Fruit fly (Drosophila melanogaster): ENCODE results near the gene Kcmf1.

Gene Kcmf1

DNA sequence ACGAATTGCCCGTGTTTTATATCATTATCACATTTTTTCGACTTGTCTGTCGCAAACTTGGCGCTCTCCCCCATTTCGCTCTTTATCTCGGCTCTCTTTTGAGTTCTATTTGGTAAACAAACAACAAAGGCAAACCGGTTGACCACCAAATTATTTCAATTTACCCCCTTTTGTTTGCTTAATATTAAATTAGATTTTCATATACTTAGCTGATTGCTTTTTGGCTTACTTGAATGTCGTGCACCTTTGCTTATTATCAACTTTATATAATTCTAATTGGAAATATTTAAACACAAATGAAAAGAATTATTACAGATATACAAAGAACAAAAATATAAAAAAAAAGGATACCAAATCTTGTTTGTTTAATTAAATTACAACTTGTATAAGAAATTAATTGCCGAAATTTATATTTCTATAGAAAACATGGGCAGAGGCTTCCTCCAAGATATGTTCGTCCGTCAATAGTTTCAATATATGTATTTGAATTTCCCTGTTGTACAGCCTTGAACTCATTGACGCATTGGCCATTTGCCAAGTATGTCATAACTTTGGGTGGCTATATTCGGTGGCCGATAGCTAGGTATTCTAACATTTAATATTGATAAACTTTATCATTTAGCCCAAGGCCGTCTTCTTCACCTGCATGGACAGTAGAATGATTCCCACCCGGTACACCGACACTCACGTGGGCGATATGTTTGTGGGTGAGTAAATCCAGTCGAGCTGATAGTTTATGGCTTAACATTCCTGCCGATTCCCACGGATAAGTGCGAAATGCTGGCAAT lies 33.3 kb downstream of the Kcmf1 start:
- TF ChIP-seq CG13123 (GFP tag; optimal IDR thresholded peaks at IDR 0.05) (no peak), sob (GFP tag; IDR thresholded peaks at IDR 0.05) (peak; percentile 6; the same call in 1 of the 2 replicates), sim (GFP tag; IDR thresholded peaks at IDR 0.05) (no peak), dimm (GFP tag; IDR thresholded peaks at IDR 0.05) (no peak), CG10543 (GFP tag; optimal IDR thresholded peaks at IDR 0.05) (no peak), pnt (GFP tag; optimal IDR thresholded peaks at IDR 0.05) (no peak), CG7745 (tag; optimal IDR thresholded peaks at IDR 0.05) (peak; percentile 56), CG11695 (GFP tag; IDR thresholded peaks at IDR 0.05) (peak; percentile 56; the same call in 2 of the 3 replicates), Med (GFP tag) (peak; percentile 64), tap (tag; optimal IDR thresholded peaks at IDR 0.05) (no peak), CG2199 (GFP tag; IDR thresholded peaks at IDR 0.05) (peak; percentile 12; the same call in 1 of the 3 replicates), mirr (GFP tag; optimal IDR thresholded peaks at IDR 0.05) (peak; percentile 57), Side (GFP tag; optimal IDR thresholded peaks at IDR 0.05) (no peak), CG17912 (GFP tag; optimal IDR thresholded peaks at IDR 0.05) (no peak), tna (GFP tag; IDR thresholded peaks at IDR 0.05; ENCODE audit: partially characterized antibody) (peak; percentile 13; the same call in 1 of the 2 replicates), CG8281 (tag; optimal IDR thresholded peaks at IDR 0.05) (peak; percentile 32), nom (GFP tag; optimal IDR thresholded peaks at IDR 0.05) (no peak), sr (GFP tag; IDR thresholded peaks at IDR 0.05) (0 out of 3 replicates have a peak, but pooled peaks have one; percentile 4), Trl (optimal IDR thresholded peaks at IDR 0.05) (peak in 1 of 2 experiments; percentile 50), Trl (GFP tag; optimal IDR thresholded peaks at IDR 0.05) (no peak), Lim3 (GFP tag; IDR thresholded peaks at IDR 0.05) (0 out of 2 replicates have a peak, but pooled peaks have one; percentile 12)

DNA sequence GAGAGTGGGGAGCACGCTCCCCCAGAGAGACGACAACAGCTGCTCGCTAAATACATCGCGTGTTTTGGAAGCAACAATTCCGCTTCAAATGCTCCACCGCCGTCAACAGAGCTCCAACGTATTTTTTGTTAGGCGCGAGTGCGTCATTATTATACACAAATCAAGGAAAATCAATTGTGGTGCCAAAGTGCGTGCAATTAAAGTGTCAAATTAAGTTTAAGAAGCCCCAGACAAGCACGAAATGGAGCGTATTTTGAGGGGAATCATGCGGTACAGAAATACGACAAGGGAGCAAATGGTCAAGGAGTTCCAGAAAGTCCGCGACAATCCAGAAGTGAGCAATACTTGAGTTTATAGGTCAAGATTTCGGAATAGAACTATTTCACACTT lies 33.9 kb downstream of the Kcmf1 start, which contains the start of gene CAHbeta:
Gene CAHbeta (plus strand): TSS at position 85 of the 390 bp plus-strand sequence.
- TF ChIP-seq Adf1 (GFP tag; IDR thresholded peaks at IDR 0.05) (0 out of 2 replicates have a peak, but pooled peaks have one; percentile 15), CG2199 (GFP tag; IDR thresholded peaks at IDR 0.05) (0 out of 3 replicates have a peak, but pooled peaks have one; percentile 2), CG34224 (GFP tag; IDR thresholded peaks at IDR 0.05; ENCODE audit: partially characterized antibody) (peak; percentile 21; the same call in 1 of the 3 replicates), HmgZ (tag; optimal IDR thresholded peaks at IDR 0.05) (peak; percentile 38), cwo (GFP tag; optimal IDR thresholded peaks at IDR 0.05) (peak; percentile 75), stc (GFP tag; IDR thresholded peaks at IDR 0.05) (peak; percentile 23; the same call in 1 of the 2 replicates), CG32532 (GFP tag; IDR thresholded peaks at IDR 0.05) (peak; percentile 36; the same call in 1 of the 2 replicates), Rfx (GFP tag; IDR thresholded peaks at IDR 0.05) (peak; percentile 19; the same call in 1 of the 2 replicates), scrt (GFP tag; optimal IDR thresholded peaks at IDR 0.05) (peak; percentile 84), CG3281 (GFP tag; optimal IDR thresholded peaks at IDR 0.05) (peak; percentile 5), gro (GFP tag; optimal IDR thresholded peaks at IDR 0.05) (peak; percentile 36), kay (GFP tag; optimal IDR thresholded peaks at IDR 0.05) (peak; percentile 15), Hr39 (optimal IDR thresholded peaks at IDR 0.05) (no peak), kah (GFP tag; optimal IDR thresholded peaks at IDR 0.05) (peak; percentile 27), CG17385 (GFP tag; optimal IDR thresholded peaks at IDR 0.05) (peak; percentile 21), Hand (GFP tag; optimal IDR thresholded peaks at IDR 0.05) (peak; percentile 65), Scr (GFP tag; IDR thresholded peaks at IDR 0.05; ENCODE audit: partially characterized antibody) (no peak), unpg (GFP tag; optimal IDR thresholded peaks at IDR 0.05) (no peak), sug (tag; optimal IDR thresholded peaks at IDR 0.05) (peak; percentile 61), CG13296 (GFP tag; optimal IDR thresholded peaks at IDR 0.05) (peak; percentile 33), chinmo (GFP tag; IDR thresholded peaks at IDR 0.05; ENCODE audit: partially characterized antibody) (0 out of 4 replicates have a peak, but pooled peaks have one; percentile 71), unc-4 (GFP tag; IDR thresholded peaks at IDR 0.05; ENCODE audit: partially characterized antibody) (0 out of 2 replicates have a peak, but pooled peaks have one; percentile 7), sob (GFP tag; IDR thresholded peaks at IDR 0.05) (no peak), Trl (optimal IDR thresholded peaks at IDR 0.05) (peak; percentile 80 to 93), Trl (GFP tag; optimal IDR thresholded peaks at IDR 0.05) (no peak), Nf-YC (tag; optimal IDR thresholded peaks at IDR 0.05) (no peak), CG34376 (GFP tag; optimal IDR thresholded peaks at IDR 0.05) (peak; percentile 81), maf-S (GFP tag; optimal IDR thresholded peaks at IDR 0.05) (no peak), CG7987 (GFP tag; optimal IDR thresholded peaks at IDR 0.05) (peak; percentile 66), Med (GFP tag) (peak; percentile 82), CG5245 (GFP tag; optimal IDR thresholded peaks at IDR 0.05) (no peak), Poxn (GFP tag; IDR thresholded peaks at IDR 0.05) (no peak)
